Worm (Caenorhabditis elegans) whole organism, mixed stage, embryonic: ENCODE measurements around the gene fkb-3.

Experiments used
- M03D4.4 ChIP-seq: sonication (generic microtip); optimal IDR thresholded peaks from 2 replicates; lab custom pipeline; 2017; ENCODE audit warnings: mild to moderate bottlenecking, missing genetic modification characterization, missing compliant biosample characterization
- bed-3 ChIP-seq: fragments of 200-800 bp; sonication (Bioruptor generic); optimal IDR thresholded peaks from 3 replicates; lab custom pipeline; 2018; ENCODE audit warnings: mild to moderate bottlenecking, missing genetic modification characterization, moderate library complexity, missing compliant biosample characterization
- blmp-1 ChIP-seq: fragments of 150-350 bp; optimal IDR thresholded peaks from 2 replicates; lab custom pipeline; 2014; ENCODE audit warnings: missing biosample characterization, missing genetic modification characterization
- ceh-39 ChIP-seq: fragments of 150-350 bp; optimal IDR thresholded peaks from 2 replicates; lab custom pipeline; 2014; ENCODE audit warnings: missing biosample characterization, missing genetic modification characterization
- ceh-43 ChIP-seq: fragments of 200-800 bp; sonication (Bioruptor generic); optimal IDR thresholded peaks from 2 replicates; lab custom pipeline; 2018; ENCODE audit warnings: mild to moderate bottlenecking, missing genetic modification characterization, moderate library complexity, missing compliant biosample characterization
- ceh-83 ChIP-seq: fragments of 200-800 bp; sonication (Bioruptor generic); optimal IDR thresholded peaks from 2 replicates; lab custom pipeline; 2018; ENCODE audit warnings: mild to moderate bottlenecking, missing genetic modification characterization, missing compliant biosample characterization
- ces-1 ChIP-seq: fragments of 150-350 bp; optimal IDR thresholded peaks from 2 replicates; lab custom pipeline; 2014; ENCODE audit warnings: missing biosample characterization, missing genetic modification reagents, missing genetic modification characterization
- cnd-1 ChIP-seq: fragments of 200-800 bp; sonication (Bioruptor generic); optimal IDR thresholded peaks from 2 replicates; lab custom pipeline; 2018; ENCODE audit warnings: mild to moderate bottlenecking, missing genetic modification characterization, missing compliant biosample characterization
- drap-1 ChIP-seq: fragments of 200-800 bp; sonication (Bioruptor generic); optimal IDR thresholded peaks from 3 replicates; lab custom pipeline; 2018; ENCODE audit warnings: mild to moderate bottlenecking, missing genetic modification characterization, missing compliant biosample characterization
- elt-1 ChIP-seq: sonication (generic microtip); optimal IDR thresholded peaks from 2 replicates; lab custom pipeline; 2017; ENCODE audit warnings: missing genetic modification characterization, mild to moderate bottlenecking, missing compliant biosample characterization, antibody characterized with exemption, moderate library complexity, borderline replicate concordance; ENCODE audit not compliant: insufficient read depth
- elt-3 ChIP-seq: fragments of 150-350 bp; optimal IDR thresholded peaks from 2 replicates; lab custom pipeline; 2014; ENCODE audit warnings: missing biosample characterization, missing genetic modification characterization
- flh-1 ChIP-seq: fragments of 200-800 bp; sonication (Bioruptor generic); optimal IDR thresholded peaks from 2 replicates; lab custom pipeline; 2018; ENCODE audit warnings: mild to moderate bottlenecking, missing genetic modification characterization, moderate library complexity, missing compliant biosample characterization
- ham-2 ChIP-seq: fragments of 200-800 bp; sonication (Bioruptor generic); optimal IDR thresholded peaks from 2 replicates; lab custom pipeline; 2018; ENCODE audit warnings: mild to moderate bottlenecking, missing genetic modification characterization, missing compliant biosample characterization
- hlh-1 ChIP-seq: fragments of 150-350 bp; optimal IDR thresholded peaks from 2 replicates; lab custom pipeline; 2014; ENCODE audit warnings: missing biosample characterization, missing genetic modification reagents, missing genetic modification characterization
- lin-13 ChIP-seq: fragments of 150-350 bp; optimal IDR thresholded peaks from 2 replicates; lab custom pipeline; 2014; ENCODE audit warnings: missing biosample characterization, missing genetic modification characterization
- lin-32 ChIP-seq: fragments of 200-800 bp; sonication (Bioruptor generic); optimal IDR thresholded peaks from 2 replicates; lab custom pipeline; 2018; ENCODE audit warnings: mild to moderate bottlenecking, missing genetic modification characterization, missing compliant biosample characterization
- lsy-2 ChIP-seq: fragments of 150-350 bp; optimal IDR thresholded peaks from 2 replicates; lab custom pipeline; 2014; ENCODE audit warnings: missing biosample characterization, missing genetic modification characterization
- mab-5 ChIP-seq: fragments of 150-350 bp; optimal IDR thresholded peaks from 2 replicates; lab custom pipeline; 2014; ENCODE audit warnings: missing biosample characterization, missing genetic modification characterization
- mep-1 ChIP-seq: fragments of 150-350 bp; optimal IDR thresholded peaks from 2 replicates; lab custom pipeline; 2017; ENCODE audit warnings: missing biosample characterization, missing genetic modification reagents, missing genetic modification characterization, inconsistent platforms
- mls-2 ChIP-seq: sonication (generic microtip); optimal IDR thresholded peaks from 2 replicates; lab custom pipeline; 2016; ENCODE audit warnings: mild to moderate bottlenecking, missing genetic modification characterization, moderate library complexity, missing compliant biosample characterization
- nhr-12 ChIP-seq: fragments of 150-350 bp; optimal IDR thresholded peaks from 2 replicates; lab custom pipeline; 2014; ENCODE audit warnings: missing biosample characterization, missing genetic modification characterization
- nhr-2 ChIP-seq: fragments of 150-350 bp; optimal IDR thresholded peaks from 2 replicates; lab custom pipeline; 2014; ENCODE audit warnings: missing biosample characterization, missing genetic modification characterization
- nhr-237 ChIP-seq: fragments of 150-350 bp; optimal IDR thresholded peaks from 2 replicates; lab custom pipeline; 2014; ENCODE audit warnings: missing biosample characterization, missing genetic modification characterization
- nhr-28 ChIP-seq: fragments of 150-350 bp; optimal IDR thresholded peaks from 2 replicates; lab custom pipeline; 2014; ENCODE audit warnings: missing biosample characterization, missing genetic modification characterization
- nhr-76 ChIP-seq: sonication (generic microtip); optimal IDR thresholded peaks from 2 replicates; lab custom pipeline; 2017; ENCODE audit warnings: missing biosample characterization, missing genetic modification characterization
- pha-4 ChIP-seq: fragments of 150-350 bp; optimal IDR thresholded peaks from 2 replicates; lab custom pipeline; 2018; ENCODE audit warnings: missing biosample characterization, missing genetic modification reagents, missing genetic modification characterization
- sem-2 ChIP-seq: fragments of 200-800 bp; sonication (Bioruptor generic); optimal IDR thresholded peaks from 2 replicates; lab custom pipeline; 2018; ENCODE audit warnings: mild to moderate bottlenecking, missing genetic modification characterization, missing compliant biosample characterization
- snpc-4 ChIP-seq: fragments of 150-350 bp; optimal IDR thresholded peaks from 2 replicates; lab custom pipeline; 2014; ENCODE audit warnings: missing biosample characterization, missing genetic modification characterization
- sptf-1 ChIP-seq: sonication (generic microtip); optimal IDR thresholded peaks from 2 replicates; lab custom pipeline; 2017; ENCODE audit warnings: mild to moderate bottlenecking, missing genetic modification characterization, moderate library complexity, missing compliant biosample characterization
- tbx-8 ChIP-seq: fragments of 200-800 bp; sonication (Bioruptor generic); optimal IDR thresholded peaks from 2 replicates; lab custom pipeline; 2018; ENCODE audit warnings: mild to moderate bottlenecking, missing genetic modification characterization, moderate library complexity, missing compliant biosample characterization
- unc-120 ChIP-seq: sonication (generic microtip); optimal IDR thresholded peaks from 2 replicates; lab custom pipeline; 2017; ENCODE audit warnings: missing genetic modification characterization, missing compliant biosample characterization; ENCODE audit not compliant: poor library complexity, severe bottlenecking
- unc-39 ChIP-seq: fragments of 150-350 bp; optimal IDR thresholded peaks from 2 replicates; lab custom pipeline; 2014; ENCODE audit warnings: missing biosample characterization, missing genetic modification characterization
- unc-62 ChIP-seq: fragments of 150-350 bp; optimal IDR thresholded peaks from 2 replicates; lab custom pipeline; 2014; ENCODE audit warnings: missing biosample characterization, missing genetic modification reagents, missing genetic modification characterization
- zip-8 ChIP-seq: fragments of 150-350 bp; optimal IDR thresholded peaks from 2 replicates; lab custom pipeline; 2014; ENCODE audit warnings: missing biosample characterization, missing genetic modification characterization
- ztf-11 ChIP-seq: fragments of 150-350 bp; optimal IDR thresholded peaks from 2 replicates; lab custom pipeline; 2014; ENCODE audit warnings: missing biosample characterization, missing genetic modification characterization

The fkb-3 gene

DNA sequence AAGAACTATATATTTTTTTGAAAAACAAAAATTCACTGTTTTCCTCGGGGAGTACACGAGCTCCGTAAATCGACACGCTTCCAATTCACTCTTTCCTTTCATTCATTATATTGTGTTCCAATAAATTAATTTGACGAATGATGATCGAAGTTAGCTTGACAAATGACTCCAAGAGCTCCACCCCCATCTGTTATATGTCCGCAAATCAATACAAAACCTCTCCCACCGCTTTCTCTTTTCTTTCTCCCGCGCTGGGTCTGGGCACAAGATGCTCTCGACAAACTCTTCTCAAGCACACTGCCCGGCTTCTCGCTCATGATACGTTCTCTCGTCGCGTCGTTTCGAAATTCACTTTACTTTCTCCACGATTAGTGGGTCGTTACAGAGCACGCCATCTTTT lies 1.1 kb upstream of the fkb-3 start, which contains the start of gene C13F10.1:
Gene C13F10.1 (plus strand): TSS at position 138 of the 400 bp plus-strand sequence.
- TF ChIP-seq lin-13 (tag; lab: Kevin White, UChicago) (no peak), cnd-1 (tag; lab: Kevin White, UChicago) (no peak), nhr-28 (tag; lab: Kevin White, UChicago) (no peak), pha-4 (tag; lab: Kevin White, UChicago) (no peak), drap-1 (GFP tag; lab: Kevin White, UChicago) (no peak), blmp-1 (no peak), ceh-39 (no peak), sptf-1 (no peak), nhr-2 (tag; lab: Kevin White, UChicago) (no peak), bed-3 (GFP tag; lab: Kevin White, UChicago) (no peak), mls-2 (tag; lab: Kevin White, UChicago) (no peak), nhr-76 (tag; lab: Kevin White, UChicago) (no peak), mab-5 (tag; lab: Kevin White, UChicago) (no peak), elt-3 (tag; lab: Kevin White, UChicago) (no peak), ceh-43 (no peak), zip-8 (tag; lab: Kevin White, UChicago) (no peak), unc-120 (tag; lab: Kevin White, UChicago) (peak; percentile 31), mep-1 (tag; lab: Kevin White, UChicago) (no peak), sem-2 (no peak), ztf-11 (tag; lab: Kevin White, UChicago) (no peak), lin-32 (GFP tag; lab: Kevin White, UChicago) (no peak), hlh-1 (tag; lab: Kevin White, UChicago) (peak; percentile 32), ceh-83 (no peak), ham-2 (GFP tag; lab: Kevin White, UChicago) (no peak), flh-1 (GFP tag; lab: Kevin White, UChicago) (no peak), unc-62 (peak; percentile 80), M03D4.4 (tag; lab: Kevin White, UChicago) (no peak), unc-39 (no peak), ces-1 (GFP tag; lab: Kevin White, UChicago) (peak; percentile 62), nhr-12 (tag; lab: Kevin White, UChicago) (no peak), nhr-237 (tag; lab: Kevin White, UChicago) (no peak), tbx-8 (GFP tag; lab: Kevin White, UChicago) (no peak), lsy-2 (no peak), snpc-4 (no peak), elt-1 (no peak)

ce11 chrV:7224353-7224752 lies 670 bp upstream of the fkb-3 start:
- TF ChIP-seq nhr-28 (tag; lab: Kevin White, UChicago): no peak
- TF ChIP-seq lsy-2: no peak
- no peak for TF ChIP-seq cnd-1 (tag; lab: Kevin White, UChicago)
- TF ChIP-seq mls-2 (tag; lab: Kevin White, UChicago): no peak
- no peak for TF ChIP-seq ham-2 (GFP tag; lab: Kevin White, UChicago)
- TF ChIP-seq zip-8 (tag; lab: Kevin White, UChicago): peak; percentile 72
- TF ChIP-seq ceh-43: no peak

- TF ChIP-seq lin-13 (tag; lab: Kevin White, UChicago) (no peak), ztf-11 (tag; lab: Kevin White, UChicago) (no peak), lin-32 (GFP tag; lab: Kevin White, UChicago) (no peak), nhr-28 (tag; lab: Kevin White, UChicago) (no peak)
These were observed 871 bp downstream of the fkb-3 start for ce11 chrV:7225894-7226293.

ce11 chrV:7230847-7231246 lies 5.8 kb downstream of the fkb-3 start, which contains the start of the genes gei-6 and krr-1:
Gene gei-6, minus strand, starts transcription at chrV:7230848.
Gene krr-1, plus strand, starts transcription at chrV:7231190.
- TF ChIP-seq M03D4.4 (tag; lab: Kevin White, UChicago): peak; percentile 91
- TF ChIP-seq nhr-2 (tag; lab: Kevin White, UChicago): no peak
- peak; percentile 89 for TF ChIP-seq ceh-43
- TF ChIP-seq tbx-8 (GFP tag; lab: Kevin White, UChicago): peak; percentile 76
- TF ChIP-seq drap-1 (GFP tag; lab: Kevin White, UChicago): peak; percentile 80
- peak; percentile 79 for TF ChIP-seq ham-2 (GFP tag; lab: Kevin White, UChicago)
- no peak for TF ChIP-seq snpc-4
- no peak for TF ChIP-seq ceh-39
- peak; percentile 46 for TF ChIP-seq nhr-12 (tag; lab: Kevin White, UChicago)
- TF ChIP-seq unc-120 (tag; lab: Kevin White, UChicago): peak; percentile 70
- peak; percentile 81 for TF ChIP-seq blmp-1
- TF ChIP-seq nhr-28 (tag; lab: Kevin White, UChicago): no peak
- TF ChIP-seq pha-4 (tag; lab: Kevin White, UChicago): peak; percentile 4
- peak; percentile 1 for TF ChIP-seq elt-3 (tag; lab: Kevin White, UChicago)
- TF ChIP-seq nhr-76 (tag; lab: Kevin White, UChicago): peak; percentile 44
- peak; percentile 86 for TF ChIP-seq hlh-1 (tag; lab: Kevin White, UChicago)
- TF ChIP-seq mab-5 (tag; lab: Kevin White, UChicago): peak; percentile 31
- peak; percentile 82 for TF ChIP-seq mep-1 (tag; lab: Kevin White, UChicago)
- TF ChIP-seq ztf-11 (tag; lab: Kevin White, UChicago): peak; percentile 89
- TF ChIP-seq nhr-237 (tag; lab: Kevin White, UChicago): peak; percentile 39
- TF ChIP-seq ceh-83: peak; percentile 70
- peak; percentile 7 for TF ChIP-seq unc-62
- TF ChIP-seq ces-1 (GFP tag; lab: Kevin White, UChicago): peak; percentile 19
- TF ChIP-seq bed-3 (GFP tag; lab: Kevin White, UChicago): peak; percentile 73
- TF ChIP-seq sem-2: peak; percentile 71
- no peak for TF ChIP-seq unc-39
- TF ChIP-seq lin-32 (GFP tag; lab: Kevin White, UChicago): peak; percentile 74
- peak; percentile 74 for TF ChIP-seq lin-13 (tag; lab: Kevin White, UChicago)
- TF ChIP-seq cnd-1 (tag; lab: Kevin White, UChicago): peak; percentile 80
- no peak for TF ChIP-seq zip-8 (tag; lab: Kevin White, UChicago)
- TF ChIP-seq elt-1: peak; percentile 60
- TF ChIP-seq sptf-1: peak; percentile 94
- peak; percentile 65 for TF ChIP-seq lsy-2
- peak; percentile 87 for TF ChIP-seq mls-2 (tag; lab: Kevin White, UChicago)
- TF ChIP-seq flh-1 (GFP tag; lab: Kevin White, UChicago): peak; percentile 55
